Worm (Caenorhabditis elegans): ENCODE data around the gene Y48E1C.2.

The Y48E1C.2 gene

DNA sequence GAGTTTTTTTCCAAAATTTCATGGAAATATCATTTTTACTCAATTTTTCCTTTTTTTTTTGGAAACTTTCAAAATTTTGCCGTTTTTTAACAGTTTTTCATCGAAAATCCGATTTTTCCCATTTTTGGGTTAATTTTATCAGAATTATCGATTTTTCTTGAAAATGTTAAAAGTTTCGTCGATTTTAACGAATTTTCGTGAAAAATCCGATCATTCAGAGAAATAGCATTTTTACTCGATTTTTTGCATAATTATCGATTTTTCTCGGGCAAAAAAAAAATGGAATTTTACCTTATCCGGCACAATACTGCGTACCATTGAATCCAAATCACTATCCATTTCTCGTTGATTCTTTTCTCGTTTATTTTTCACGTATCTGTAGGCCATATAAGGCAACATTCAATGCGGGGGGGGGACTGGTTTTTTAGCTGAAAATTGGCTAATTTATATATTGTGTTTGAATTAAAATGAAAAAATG, 22.9 kb downstream of the Y48E1C.2 start, which contains the start of gene tbc-14:
Gene tbc-14 (minus strand): TSS at position 428 of the 478 bp plus-strand sequence.
- TF ChIP-seq ets-7 (tag; optimal IDR thresholded peaks at IDR 0.05) (no peak), tbx-37 (GFP tag; conservative IDR thresholded peaks at IDR 0.05) (no peak), flt-1 (GFP tag; IDR thresholded peaks at IDR 0.05) (no peak), hmg-4 (GFP tag; optimal IDR thresholded peaks at IDR 0.05) (no peak), pes-1 (GFP tag; IDR thresholded peaks at IDR 0.05) (no peak), hmbx-1 (tag; optimal IDR thresholded peaks at IDR 0.05) (no peak), F13C5.2 (tag; optimal IDR thresholded peaks at IDR 0.05) (no peak), ama-1 (optimal IDR thresholded peaks at IDR 0.05) (no peak), tbx-11 (GFP tag; IDR thresholded peaks at IDR 0.05) (no peak), hnd-1 (tag; optimal IDR thresholded peaks at IDR 0.05) (no peak), scrt-1 (GFP tag; IDR thresholded peaks at IDR 0.05) (no peak), B0310.2 (tag; optimal IDR thresholded peaks at IDR 0.05) (no peak), ceh-13 (GFP tag; optimal IDR thresholded peaks at IDR 0.05) (no peak), sea-1 (GFP tag; conservative IDR thresholded peaks at IDR 0.05) (no peak), tra-4 (tag; optimal IDR thresholded peaks at IDR 0.05) (no peak), ceh-36 (tag; optimal IDR thresholded peaks at IDR 0.05) (no peak), aly-1 (tag; optimal IDR thresholded peaks at IDR 0.05) (no peak)

DNA sequence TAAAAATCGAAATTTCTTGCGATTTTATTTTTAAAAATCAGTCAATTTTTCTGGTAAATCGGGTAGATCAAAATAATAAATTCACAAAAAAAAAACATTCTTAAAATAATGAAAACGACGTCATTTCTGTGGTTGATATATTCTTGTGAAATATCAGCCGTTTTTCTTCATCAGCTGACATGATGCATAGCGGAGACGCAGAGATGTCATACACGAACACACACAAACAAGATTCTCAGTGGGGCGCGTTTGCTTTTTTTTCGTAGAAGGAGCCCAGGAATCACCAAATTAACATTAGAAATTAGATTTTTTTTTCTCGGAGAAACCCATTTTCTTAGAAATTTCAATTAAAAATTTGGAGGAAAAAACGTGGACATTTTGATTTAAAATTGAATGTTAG, 23.3 kb downstream of the Y48E1C.2 start:
- TF ChIP-seq F13C5.2 (tag; optimal IDR thresholded peaks at IDR 0.05) (peak; percentile 21), tbx-11 (GFP tag; IDR thresholded peaks at IDR 0.05) (no peak)

DNA sequence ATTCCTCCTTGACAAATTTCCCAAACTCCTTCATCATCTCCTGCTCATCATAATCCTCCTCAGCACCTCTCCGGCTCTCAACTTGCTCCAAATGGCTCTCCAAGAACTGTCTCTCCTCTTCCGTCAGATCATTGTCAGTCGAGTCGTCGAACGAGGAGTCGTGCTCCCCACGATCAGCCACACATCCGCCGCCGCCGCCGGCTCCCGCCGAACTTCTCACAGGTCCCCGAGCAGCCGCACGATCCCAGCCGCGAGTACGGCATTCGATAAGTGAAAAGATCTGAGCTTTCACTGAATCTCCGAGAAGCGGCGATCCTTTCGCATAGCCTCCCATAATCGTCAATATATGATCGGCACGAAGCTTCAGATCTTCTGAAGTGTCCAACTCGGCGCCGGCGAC, 27.0 kb downstream of the Y48E1C.2 start:
- no peak for TF ChIP-seq tra-4 (tag; optimal IDR thresholded peaks at IDR 0.05)
- no peak for TF ChIP-seq B0310.2 (tag; optimal IDR thresholded peaks at IDR 0.05)
- no peak for TF ChIP-seq ets-7 (tag; optimal IDR thresholded peaks at IDR 0.05)
- TF ChIP-seq tbx-11 (GFP tag; IDR thresholded peaks at IDR 0.05) = no peak
- no peak for TF ChIP-seq F13C5.2 (tag; optimal IDR thresholded peaks at IDR 0.05)
- TF ChIP-seq scrt-1 (GFP tag; IDR thresholded peaks at IDR 0.05) = no peak
- TF ChIP-seq tbx-37 (GFP tag; conservative IDR thresholded peaks at IDR 0.05) = no peak
- no peak for TF ChIP-seq ceh-36 (tag; optimal IDR thresholded peaks at IDR 0.05)
- no peak for TF ChIP-seq sea-1 (GFP tag; conservative IDR thresholded peaks at IDR 0.05)
- no peak for TF ChIP-seq aly-1 (tag; optimal IDR thresholded peaks at IDR 0.05)
- no peak for TF ChIP-seq ceh-13 (GFP tag; optimal IDR thresholded peaks at IDR 0.05)
- TF ChIP-seq ama-1 (optimal IDR thresholded peaks at IDR 0.05) = no peak
- TF ChIP-seq pes-1 (GFP tag; IDR thresholded peaks at IDR 0.05) = no peak
- no peak for TF ChIP-seq hmbx-1 (tag; optimal IDR thresholded peaks at IDR 0.05)
- no peak for TF ChIP-seq flt-1 (GFP tag; IDR thresholded peaks at IDR 0.05)

DNA sequence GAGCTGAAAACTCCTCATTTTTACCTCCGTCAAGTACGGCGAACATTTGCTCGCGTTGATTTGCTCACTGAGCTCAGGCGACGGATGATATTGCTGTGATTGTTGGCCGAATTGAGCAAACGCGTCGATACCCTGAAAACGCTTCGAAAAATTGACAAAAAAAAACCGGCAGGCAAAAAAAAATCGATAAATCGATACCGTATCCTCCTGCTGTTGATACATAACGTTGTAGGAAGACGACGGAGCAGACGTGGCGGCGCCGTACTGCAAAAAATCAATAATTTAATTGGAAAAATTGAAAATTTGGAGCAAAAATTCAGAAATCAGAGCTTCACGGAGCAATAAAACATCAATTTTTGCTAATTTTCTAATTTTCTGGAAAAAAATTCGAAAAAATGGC, 30.5 kb downstream of the Y48E1C.2 start:
- TF ChIP-seq scrt-1 (GFP tag; IDR thresholded peaks at IDR 0.05) (no peak), tra-4 (tag; optimal IDR thresholded peaks at IDR 0.05) (no peak), ama-1 (optimal IDR thresholded peaks at IDR 0.05) (no peak), ceh-36 (tag; optimal IDR thresholded peaks at IDR 0.05) (no peak), sea-1 (GFP tag; conservative IDR thresholded peaks at IDR 0.05) (no peak), B0310.2 (tag; optimal IDR thresholded peaks at IDR 0.05) (no peak), ceh-13 (GFP tag; optimal IDR thresholded peaks at IDR 0.05) (no peak), hmg-4 (GFP tag; optimal IDR thresholded peaks at IDR 0.05) (no peak), aly-1 (tag; optimal IDR thresholded peaks at IDR 0.05) (no peak), tbx-37 (GFP tag; conservative IDR thresholded peaks at IDR 0.05) (no peak), hnd-1 (tag; optimal IDR thresholded peaks at IDR 0.05) (no peak), flt-1 (GFP tag; IDR thresholded peaks at IDR 0.05) (no peak), pes-1 (GFP tag; IDR thresholded peaks at IDR 0.05) (no peak), F13C5.2 (tag; optimal IDR thresholded peaks at IDR 0.05) (no peak), hmbx-1 (tag; optimal IDR thresholded peaks at IDR 0.05) (no peak), ets-7 (tag; optimal IDR thresholded peaks at IDR 0.05) (no peak), tbx-11 (GFP tag; IDR thresholded peaks at IDR 0.05) (no peak)

DNA sequence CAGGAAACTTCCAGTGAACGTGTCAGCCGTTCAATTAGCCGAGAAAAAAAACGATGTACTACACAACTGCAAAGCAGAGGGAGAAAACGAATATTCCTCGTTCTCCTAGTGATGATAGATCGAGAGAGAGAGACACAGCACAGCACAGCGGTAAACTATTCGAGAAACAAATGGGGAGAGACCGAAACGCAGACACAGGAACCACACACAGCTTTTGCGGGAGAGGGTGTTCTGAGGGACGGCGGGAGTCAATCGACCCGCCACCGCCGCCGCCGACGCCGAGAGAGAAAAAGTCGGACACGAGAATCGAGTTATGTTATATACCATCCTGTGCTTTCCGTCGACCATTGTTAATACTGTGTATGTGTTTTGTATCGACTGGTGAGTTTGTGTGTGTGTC, 32.3 kb downstream of the Y48E1C.2 start:
- TF ChIP-seq F13C5.2 (tag; optimal IDR thresholded peaks at IDR 0.05) = no peak
- TF ChIP-seq pes-1 (GFP tag; IDR thresholded peaks at IDR 0.05) = no peak
- no peak for TF ChIP-seq flt-1 (GFP tag; IDR thresholded peaks at IDR 0.05)
- TF ChIP-seq ets-7 (tag; optimal IDR thresholded peaks at IDR 0.05) = no peak
- no peak for TF ChIP-seq scrt-1 (GFP tag; IDR thresholded peaks at IDR 0.05)
- no peak for TF ChIP-seq tra-4 (tag; optimal IDR thresholded peaks at IDR 0.05)
- TF ChIP-seq tbx-11 (GFP tag; IDR thresholded peaks at IDR 0.05) = no peak
- peak; percentile 52 for TF ChIP-seq hmg-4 (GFP tag; optimal IDR thresholded peaks at IDR 0.05)
- TF ChIP-seq B0310.2 (tag; optimal IDR thresholded peaks at IDR 0.05) = peak; percentile 45
- TF ChIP-seq ama-1 (optimal IDR thresholded peaks at IDR 0.05) = no peak
- no peak for TF ChIP-seq ceh-13 (GFP tag; optimal IDR thresholded peaks at IDR 0.05)
- no peak for TF ChIP-seq aly-1 (tag; optimal IDR thresholded peaks at IDR 0.05)
- TF ChIP-seq hmbx-1 (tag; optimal IDR thresholded peaks at IDR 0.05) = no peak

DNA sequence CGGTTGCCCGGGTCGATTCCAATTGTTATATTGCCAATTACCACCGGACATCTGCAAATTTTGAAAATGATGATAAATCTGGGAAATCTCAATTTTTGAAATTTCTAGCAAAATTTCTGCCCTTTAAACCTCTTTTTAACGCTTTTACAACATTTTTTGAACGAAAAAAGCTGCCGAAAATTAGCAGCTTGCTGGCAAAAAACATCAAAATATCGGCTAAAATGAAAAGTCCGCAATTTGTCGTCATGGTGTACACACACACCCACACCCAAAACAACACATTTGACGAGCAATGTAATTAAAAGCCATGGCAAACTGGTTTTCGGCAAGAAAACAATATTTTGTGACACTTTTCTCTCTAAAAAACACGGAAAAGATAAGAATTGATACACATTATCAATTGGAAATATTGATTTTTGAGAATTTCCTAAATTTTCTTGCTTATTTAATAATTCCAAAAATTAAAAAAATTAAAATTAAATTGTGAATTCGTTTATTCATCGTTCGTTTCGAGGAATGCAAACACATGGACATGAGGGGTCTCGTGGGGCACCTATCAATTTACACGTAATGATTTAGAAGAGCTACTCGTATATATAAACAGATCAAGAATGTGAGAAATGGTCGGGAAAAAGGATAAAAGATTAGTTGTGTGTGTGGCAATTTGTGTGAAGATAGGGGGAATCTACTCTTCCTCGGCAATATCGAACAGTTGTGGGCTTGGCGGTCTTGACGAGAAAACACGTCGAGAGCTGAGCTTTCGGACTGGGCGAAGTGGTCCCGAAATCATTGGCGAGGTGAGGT, 36.5 kb downstream of the Y48E1C.2 start, which contains the start of gene pqn-27:
Gene pqn-27 (minus strand): TSS at position 51 of the 804 bp plus-strand sequence.
- TF ChIP-seq sea-1 (GFP tag; conservative IDR thresholded peaks at IDR 0.05) (no peak), ama-1 (optimal IDR thresholded peaks at IDR 0.05) (peak; percentile 83)

DNA sequence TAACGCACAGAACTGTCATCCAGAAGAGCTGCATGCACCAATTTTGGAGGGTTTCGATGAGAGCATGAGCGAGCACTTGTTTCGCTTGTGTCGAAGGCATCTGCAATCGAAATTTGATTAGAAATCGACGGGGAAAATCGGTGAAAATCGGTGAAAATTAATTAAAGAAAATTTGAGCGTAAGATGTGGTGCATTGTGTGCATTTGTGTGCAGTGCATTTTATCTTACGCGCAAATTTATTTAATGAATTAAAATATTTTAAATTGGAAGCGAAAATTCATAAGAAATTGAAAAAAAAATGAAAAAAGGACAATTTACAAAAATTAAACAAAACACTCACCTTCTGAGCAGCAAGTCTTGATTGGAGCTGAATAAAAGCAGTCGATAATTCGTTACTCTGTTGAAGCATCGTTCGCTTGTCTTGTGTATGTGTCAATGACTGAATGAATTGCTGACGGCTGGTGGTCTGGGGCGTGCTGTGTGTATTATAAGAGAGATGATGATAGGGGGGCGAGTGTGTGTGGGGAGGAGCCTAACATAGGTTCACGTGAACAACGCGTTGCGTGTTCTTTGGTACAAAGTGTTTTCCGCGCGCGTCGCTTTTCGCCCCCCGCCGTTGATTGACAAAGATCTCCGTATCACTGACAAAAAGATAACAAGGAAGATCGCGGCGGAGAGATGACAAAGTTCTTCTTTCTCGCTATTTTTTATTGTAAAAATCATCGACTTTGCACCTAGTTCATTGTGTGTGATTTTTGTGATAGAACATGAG, 37.4 kb downstream of the Y48E1C.2 start:
- TF ChIP-seq ets-7 (tag; optimal IDR thresholded peaks at IDR 0.05) = peak; percentile 10
- TF ChIP-seq sea-1 (GFP tag; conservative IDR thresholded peaks at IDR 0.05) = no peak
- TF ChIP-seq hmg-4 (GFP tag; optimal IDR thresholded peaks at IDR 0.05) = peak; percentile 66

Measured in whole organism, early embryonic.